Worm (Caenorhabditis elegans) whole organism, early embryonic: Measurements from ENCODE around the gene sdz-36.
"Not testable (repeated sequence)": the region's sequence is repeated elsewhere in the genome, so short reads cannot be mapped to it uniquely, and the experiment has no call there.

Source experiments
- B0310.2 ChIP-seq: sonication (generic microtip); optimal IDR thresholded peaks from 2 replicates; lab custom pipeline; 2016; ENCODE audit warnings: mild to moderate bottlenecking, missing genetic modification characterization, missing compliant biosample characterization
- F13C5.2 ChIP-seq: sonication (generic microtip); optimal IDR thresholded peaks from 2 replicates; lab custom pipeline; 2017; ENCODE audit warnings: mild to moderate bottlenecking, missing genetic modification characterization, inconsistent platforms, missing compliant biosample characterization
- aly-1 ChIP-seq: sonication (generic microtip); optimal IDR thresholded peaks from 2 replicates; lab custom pipeline; 2016; ENCODE audit warnings: missing genetic modification characterization, missing compliant biosample characterization
- ama-1 ChIP-seq: fragments of 150-350 bp; optimal IDR thresholded peaks from 2 replicates; lab custom pipeline; 2014
- ceh-13 ChIP-seq: fragments of 200-800 bp; sonication (Bioruptor generic); optimal IDR thresholded peaks from 2 replicates; lab custom pipeline; 2018; ENCODE audit warnings: mild to moderate bottlenecking, missing genetic modification characterization, missing compliant biosample characterization
- ceh-36 ChIP-seq: sonication (generic microtip); optimal IDR thresholded peaks from 2 replicates; lab custom pipeline; 2016; ENCODE audit warnings: missing genetic modification characterization, inconsistent platforms, missing compliant biosample characterization
- ets-7 ChIP-seq: sonication (generic microtip); optimal IDR thresholded peaks from 2 replicates; lab custom pipeline; 2016; ENCODE audit warnings: missing genotype, missing genetic modification characterization, missing compliant biosample characterization
- flt-1 ChIP-seq: fragments of 200-800 bp; sonication (Bioruptor generic); IDR thresholded peaks from 2 replicates; pipeline ENCODE4 v1.3.6; 2022; ENCODE audit warnings: missing genetic modification characterization, missing compliant biosample characterization
- hmbx-1 ChIP-seq: sonication (generic microtip); optimal IDR thresholded peaks from 2 replicates; lab custom pipeline; 2016; ENCODE audit warnings: mild to moderate bottlenecking, missing genetic modification characterization, missing compliant biosample characterization
- hmg-4 ChIP-seq: fragments of 200-800 bp; sonication (Bioruptor generic); optimal IDR thresholded peaks from 2 replicates; lab custom pipeline; 2018; ENCODE audit warnings: mild to moderate bottlenecking, missing genetic modification characterization, missing compliant biosample characterization
- hnd-1 ChIP-seq: sonication (generic microtip); optimal IDR thresholded peaks from 2 replicates; lab custom pipeline; 2016; ENCODE audit warnings: missing genetic modification characterization, missing compliant biosample characterization
- pes-1 ChIP-seq: fragments of 200-800 bp; sonication (Bioruptor generic); IDR thresholded peaks from 2 replicates; pipeline ENCODE4 v1.3.6; 2022; ENCODE audit warnings: missing genetic modification reagents, missing genetic modification characterization, missing compliant biosample characterization
- scrt-1 ChIP-seq: fragments of 200-800 bp; sonication (Bioruptor generic); IDR thresholded peaks from 2 replicates; pipeline ENCODE4 v1.3.6; 2022; ENCODE audit warnings: missing genetic modification characterization, missing compliant biosample characterization
- sea-1 ChIP-seq: fragments of 200-800 bp; sonication (Bioruptor generic); conservative IDR thresholded peaks from 2 replicates; pipeline ENCODE4 v1.3.6; 2022; ENCODE audit warnings: missing genetic modification characterization, missing compliant biosample characterization
- tbx-11 ChIP-seq: fragments of 200-800 bp; sonication (Bioruptor generic); IDR thresholded peaks from 2 replicates; pipeline ENCODE4 v1.3.6; 2022; ENCODE audit warnings: missing genetic modification characterization, missing compliant biosample characterization
- tbx-37 ChIP-seq: fragments of 200-800 bp; sonication (Bioruptor generic); conservative IDR thresholded peaks from 2 replicates; pipeline ENCODE4 v1.3.6; 2022; ENCODE audit warnings: missing genetic modification reagents, missing genetic modification characterization, missing compliant biosample characterization
- tra-4 ChIP-seq: sonication (generic microtip); optimal IDR thresholded peaks from 2 replicates; lab custom pipeline; 2017; ENCODE audit warnings: missing genetic modification characterization, missing compliant biosample characterization

The sdz-36 gene

DNA sequence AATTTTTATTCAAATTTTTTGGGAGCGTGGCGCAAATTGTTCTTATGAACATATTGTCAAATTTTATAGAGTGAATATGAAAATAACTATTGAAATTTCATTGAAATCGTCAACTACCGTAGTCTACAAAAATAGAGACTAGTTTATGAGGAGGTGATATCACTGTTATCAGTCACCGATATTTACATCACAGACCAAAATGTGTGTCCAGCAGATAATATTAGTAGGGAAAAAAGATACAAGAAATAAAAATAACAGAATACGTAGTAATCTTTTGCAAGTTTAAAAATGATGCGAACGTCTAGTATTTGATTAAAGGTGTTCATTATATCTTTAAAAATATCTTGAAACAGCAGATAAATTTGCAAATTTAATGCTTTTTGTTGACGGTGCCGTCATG is 11.4 kb upstream of the sdz-36 start:
- TF ChIP-seq tbx-11 (GFP tag; lab: Robert Waterston, UW): no peak

DNA sequence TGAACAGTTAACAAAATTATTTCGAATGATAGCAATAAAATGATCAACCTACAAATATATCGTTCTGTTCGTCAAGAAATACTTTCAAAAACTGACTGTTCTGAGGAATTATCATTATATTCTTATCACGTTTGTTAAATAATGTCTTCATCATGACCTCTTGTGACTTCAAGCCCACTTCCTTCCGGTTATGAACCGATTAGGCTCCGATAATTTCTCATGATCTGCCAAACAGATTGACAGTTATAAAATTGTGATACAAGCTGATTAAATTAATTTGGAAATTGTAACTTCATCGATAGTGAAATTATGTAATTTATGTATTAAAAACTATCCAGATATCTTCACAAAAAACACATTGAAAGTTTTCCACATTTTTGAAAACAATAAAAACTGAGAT is 9.9 kb upstream of the sdz-36 start, which contains the start of gene ins-8:
Gene ins-8, minus strand, starts transcription at position 101 of the 400 bp plus-strand sequence.
- no peak for TF ChIP-seq pes-1 (GFP tag; lab: Robert Waterston, UW)

DNA sequence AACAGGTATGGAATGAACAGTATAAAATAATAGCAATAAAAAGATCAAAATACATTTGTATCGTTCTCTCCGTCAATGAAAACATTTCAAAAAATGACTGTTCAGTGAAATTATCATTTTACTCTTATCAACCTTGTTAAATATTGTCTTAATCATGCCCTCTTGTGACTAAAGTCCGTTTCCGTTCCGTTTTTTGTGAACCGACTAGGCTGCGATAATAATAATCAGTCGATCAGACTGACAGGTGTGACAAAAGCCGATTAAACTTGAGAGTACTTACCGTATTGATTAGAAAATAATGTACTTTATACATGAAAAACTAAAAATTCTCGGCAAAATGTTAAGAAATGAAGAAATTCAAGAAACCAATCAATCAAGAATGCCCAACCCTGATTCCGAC is 8.2 kb upstream of the sdz-36 start, which contains the start of gene ins-7:
Gene ins-7, minus strand, starts transcription at position 332 of the 400 bp plus-strand sequence.
- TF ChIP-seq ets-7: no peak
- no peak for TF ChIP-seq tbx-37 (GFP tag; lab: Robert Waterston, UW)
- no peak for TF ChIP-seq ceh-36 (tag; lab: Kevin White, UChicago)
- no peak for TF ChIP-seq hmbx-1 (tag; lab: Kevin White, UChicago)
- no peak for TF ChIP-seq sea-1 (GFP tag; lab: Robert Waterston, UW)
- TF ChIP-seq tra-4 (tag; lab: Kevin White, UChicago): no peak
- TF ChIP-seq pes-1 (GFP tag; lab: Robert Waterston, UW): no peak
- no peak for TF ChIP-seq scrt-1 (GFP tag; lab: Robert Waterston, UW)
- TF ChIP-seq flt-1: no peak
- no peak for TF ChIP-seq ama-1 (lab: Kevin White, UChicago)
- no peak for TF ChIP-seq hmg-4
- TF ChIP-seq B0310.2 (tag; lab: Kevin White, UChicago): no peak
- no peak for TF ChIP-seq ceh-13
- TF ChIP-seq hnd-1 (tag; lab: Kevin White, UChicago): no peak
- no peak for TF ChIP-seq tbx-11 (GFP tag; lab: Robert Waterston, UW)
- no peak for TF ChIP-seq F13C5.2 (tag; lab: Kevin White, UChicago)

DNA sequence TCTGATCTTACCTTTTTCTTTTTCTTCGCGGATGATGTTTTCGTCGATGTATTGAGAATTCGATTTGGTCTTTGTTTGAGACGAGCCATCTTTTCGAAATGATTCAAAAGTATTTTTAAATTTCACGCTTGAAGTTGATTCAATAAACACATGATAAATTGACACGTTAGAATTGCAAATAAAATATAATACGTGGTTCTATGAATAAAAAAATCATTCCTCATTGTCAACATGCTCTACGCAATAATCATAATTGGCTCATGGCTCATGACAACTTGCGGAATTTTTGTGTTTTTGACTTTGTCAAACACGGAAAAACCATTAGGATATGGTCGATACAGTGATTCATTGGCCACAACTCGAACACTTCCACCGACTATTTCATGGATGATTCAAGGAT is 7.3 kb upstream of the sdz-36 start, which contains the start of the genes htas-1 and ZK1251.3:
Gene htas-1, minus strand, starts transcription at position 101 of the 400 bp plus-strand sequence.
Gene ZK1251.3, plus strand, starts transcription at position 226 of the 400 bp plus-strand sequence.
- no peak for TF ChIP-seq ets-7
- no peak for TF ChIP-seq F13C5.2 (tag; lab: Kevin White, UChicago)
- TF ChIP-seq scrt-1 (GFP tag; lab: Robert Waterston, UW): no peak
- TF ChIP-seq flt-1: no peak
- TF ChIP-seq hmg-4: no peak
- no peak for TF ChIP-seq tbx-11 (GFP tag; lab: Robert Waterston, UW)
- TF ChIP-seq ceh-13: no peak
- no peak for TF ChIP-seq B0310.2 (tag; lab: Kevin White, UChicago)
- no peak for TF ChIP-seq sea-1 (GFP tag; lab: Robert Waterston, UW)
- TF ChIP-seq hmbx-1 (tag; lab: Kevin White, UChicago): no peak
- TF ChIP-seq hnd-1 (tag; lab: Kevin White, UChicago): no peak
- TF ChIP-seq ceh-36 (tag; lab: Kevin White, UChicago): no peak
- no peak for TF ChIP-seq tbx-37 (GFP tag; lab: Robert Waterston, UW)
- TF ChIP-seq aly-1 (tag; lab: Kevin White, UChicago): no peak
- no peak for TF ChIP-seq ama-1 (lab: Kevin White, UChicago)
- no peak for TF ChIP-seq tra-4 (tag; lab: Kevin White, UChicago)
- TF ChIP-seq pes-1 (GFP tag; lab: Robert Waterston, UW): no peak

DNA sequence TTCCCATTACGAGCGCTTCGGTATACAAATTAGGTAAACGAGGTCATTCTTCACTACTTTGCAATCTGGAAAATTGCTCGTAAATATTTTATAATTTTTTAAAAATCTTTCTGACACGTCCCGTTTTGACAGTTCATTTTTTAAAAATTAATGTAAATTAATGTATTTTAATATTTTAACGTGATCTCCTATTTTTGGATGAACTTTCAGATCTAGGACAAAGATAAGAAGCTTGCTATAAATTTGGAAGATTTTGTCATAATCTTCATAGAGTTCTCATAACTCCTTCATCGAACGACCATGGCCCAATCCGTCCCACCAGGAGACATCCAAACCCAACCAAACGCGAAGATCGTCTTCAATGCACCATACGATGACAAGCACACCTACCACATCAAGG is 2.0 kb upstream of the sdz-36 start, which contains the start of gene msp-76:
Gene msp-76, plus strand, starts transcription at position 301 of the 400 bp plus-strand sequence.
- not testable (repeated sequence) for TF ChIP-seq B0310.2 (tag; lab: Kevin White, UChicago); F13C5.2 (tag; lab: Kevin White, UChicago); pes-1 (GFP tag; lab: Robert Waterston, UW)

DNA sequence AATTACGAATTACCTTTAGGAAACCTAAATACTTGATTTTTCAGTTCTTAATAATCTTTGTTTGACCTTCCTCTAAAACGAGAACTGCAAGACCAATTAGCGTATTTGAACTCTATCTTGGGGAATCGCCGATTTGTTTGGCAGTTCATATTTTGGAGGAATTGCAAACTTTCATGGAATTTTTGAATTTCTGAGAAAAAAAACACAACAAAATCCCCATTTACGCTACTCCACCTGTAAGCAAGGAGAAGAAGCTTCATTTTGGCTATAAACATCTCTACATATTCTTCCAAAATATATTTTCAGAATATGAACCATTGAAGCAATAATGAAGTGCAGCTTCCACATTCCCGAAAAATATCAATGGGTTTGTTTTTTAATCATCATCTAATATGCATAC is 2.1 kb downstream of the sdz-36 start, which contains the start of gene twk-9:
Gene twk-9, plus strand, starts transcription at position 301 of the 400 bp plus-strand sequence.
- TF ChIP-seq pes-1 (GFP tag; lab: Robert Waterston, UW): no peak
- TF ChIP-seq scrt-1 (GFP tag; lab: Robert Waterston, UW): no peak
- no peak for TF ChIP-seq ets-7

DNA sequence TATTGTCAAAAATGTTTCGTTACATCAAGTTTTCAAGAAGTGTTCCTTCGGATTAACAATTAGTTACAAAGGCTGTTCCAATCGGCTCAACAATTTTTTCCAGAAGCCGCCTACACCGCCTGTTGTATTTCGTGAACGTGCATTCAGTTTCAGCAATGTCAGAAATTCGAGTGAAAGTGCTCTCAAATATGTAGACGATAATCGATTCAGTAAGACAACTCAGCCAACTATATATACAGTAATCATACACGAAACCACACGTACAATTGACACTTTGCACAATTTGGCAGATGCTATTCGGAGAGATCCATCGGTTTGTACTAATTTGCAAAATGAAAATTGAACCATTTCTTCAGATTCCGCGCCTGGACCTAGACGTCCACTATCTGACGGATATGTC is 5.8 kb downstream of the sdz-36 start:
- TF ChIP-seq tra-4 (tag; lab: Kevin White, UChicago) (no peak), B0310.2 (tag; lab: Kevin White, UChicago) (no peak), pes-1 (GFP tag; lab: Robert Waterston, UW) (no peak), tbx-11 (GFP tag; lab: Robert Waterston, UW) (no peak)

DNA sequence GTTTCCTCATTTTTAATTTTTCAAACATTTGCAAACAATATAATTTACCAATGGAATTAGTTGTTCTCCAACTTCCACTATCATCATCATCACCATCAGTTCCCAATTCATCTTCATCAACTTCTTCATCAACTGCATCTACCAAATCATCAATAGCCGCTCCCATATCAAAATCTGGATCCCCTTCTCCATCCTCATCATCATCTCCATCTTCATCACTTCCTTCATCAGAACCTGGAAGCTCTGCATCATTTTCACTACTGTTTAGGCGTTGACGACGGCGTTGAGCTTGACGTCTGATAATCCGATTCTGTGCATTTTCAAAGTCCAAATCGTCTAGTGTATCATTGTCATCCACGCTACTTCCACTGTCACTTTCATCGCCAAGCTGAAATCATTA is 7.1 kb downstream of the sdz-36 start:
- TF ChIP-seq aly-1 (tag; lab: Kevin White, UChicago): no peak
- no peak for TF ChIP-seq ceh-13
- TF ChIP-seq tra-4 (tag; lab: Kevin White, UChicago): no peak
- TF ChIP-seq B0310.2 (tag; lab: Kevin White, UChicago): no peak
- no peak for TF ChIP-seq scrt-1 (GFP tag; lab: Robert Waterston, UW)
- TF ChIP-seq ceh-36 (tag; lab: Kevin White, UChicago): no peak
- no peak for TF ChIP-seq hmbx-1 (tag; lab: Kevin White, UChicago)
- no peak for TF ChIP-seq tbx-37 (GFP tag; lab: Robert Waterston, UW)
- no peak for TF ChIP-seq F13C5.2 (tag; lab: Kevin White, UChicago)
- no peak for TF ChIP-seq hmg-4
- TF ChIP-seq sea-1 (GFP tag; lab: Robert Waterston, UW): no peak
- no peak for TF ChIP-seq ama-1 (lab: Kevin White, UChicago)
- no peak for TF ChIP-seq flt-1
- no peak for TF ChIP-seq hnd-1 (tag; lab: Kevin White, UChicago)
- no peak for TF ChIP-seq ets-7
- no peak for TF ChIP-seq pes-1 (GFP tag; lab: Robert Waterston, UW)
- TF ChIP-seq tbx-11 (GFP tag; lab: Robert Waterston, UW): no peak
